Fruit fly (Drosophila melanogaster) whole organism, embryonic: ENCODE results near the gene IleRS-m.

Source experiments
- Atf3 ChIP-seq: fragments of 200-800 bp; sonication (Bioruptor generic); optimal IDR thresholded peaks from 3 replicates; lab custom pipeline; 2016; ENCODE audit warnings: missing biosample characterization, missing genetic modification characterization
- Bdp1 ChIP-seq: fragments of 200-800 bp; sonication (Bioruptor generic); optimal IDR thresholded peaks from 3 replicates; lab custom pipeline; 2016; ENCODE audit warnings: missing biosample characterization, missing genetic modification characterization
- CG10543 ChIP-seq: fragments of 200-800 bp; sonication (Bioruptor generic); optimal IDR thresholded peaks from 3 replicates; lab custom pipeline; 2017; ENCODE audit warnings: missing biosample characterization, mild to moderate bottlenecking, missing genetic modification characterization, moderate library complexity
- CG11085 ChIP-seq: fragments of 200-800 bp; sonication (Bioruptor generic); IDR thresholded peaks from 2 replicates; pipeline ENCODE4 v1.3.6; 2022; ENCODE audit warnings: missing biosample characterization, missing genetic modification characterization
- CG12104 ChIP-seq: fragments of 200-800 bp; sonication (Bioruptor generic); optimal IDR thresholded peaks from 3 replicates; lab custom pipeline; 2016; ENCODE audit warnings: missing biosample characterization, missing genetic modification characterization
- CG13624 ChIP-seq: fragments of 200-800 bp; sonication (Bioruptor generic); optimal IDR thresholded peaks from 2 replicates; lab custom pipeline; 2016; ENCODE audit warnings: missing biosample characterization, missing genetic modification characterization
- CG14014 ChIP-seq: fragments of 200-800 bp; sonication (Bioruptor generic); IDR thresholded peaks from 2 replicates; pipeline ENCODE4 v1.3.6; 2022; ENCODE audit warnings: missing biosample characterization, missing genetic modification characterization
- CG14050 ChIP-seq: fragments of 200-800 bp; sonication (Bioruptor generic); IDR thresholded peaks from 3 replicates; pipeline ENCODE4 v1.3.6; 2022; ENCODE audit warnings: missing biosample characterization, missing genetic modification characterization
- CG14860 ChIP-seq: fragments of 200-800 bp; sonication (Bioruptor generic); IDR thresholded peaks from 3 replicates; pipeline ENCODE4 v1.3.6; 2022; ENCODE audit warnings: missing biosample characterization, missing genetic modification characterization; ENCODE audit not compliant: partially characterized antibody
- CG15514 ChIP-seq: fragments of 200-800 bp; sonication (Bioruptor generic); optimal IDR thresholded peaks from 3 replicates; lab custom pipeline; 2017; ENCODE audit warnings: missing biosample characterization, missing genetic modification characterization, mild to moderate bottlenecking, moderate library complexity, missing genetic modification reagents
- CG1602 ChIP-seq: fragments of 200-800 bp; sonication (Bioruptor generic); optimal IDR thresholded peaks from 3 replicates; lab custom pipeline; 2016; ENCODE audit warnings: missing biosample characterization, missing genetic modification characterization
- CG17359 ChIP-seq: fragments of 200-800 bp; sonication (Bioruptor generic); optimal IDR thresholded peaks from 3 replicates; lab custom pipeline; 2018; ENCODE audit warnings: missing biosample characterization, mild to moderate bottlenecking, missing genetic modification characterization, moderate library complexity
- CG18619 ChIP-seq: fragments of 200-800 bp; sonication (Bioruptor generic); optimal IDR thresholded peaks from 3 replicates; lab custom pipeline; 2017; ENCODE audit warnings: missing biosample characterization, mild to moderate bottlenecking, missing genetic modification characterization
- CG30403 ChIP-seq: fragments of 200-800 bp; sonication (Bioruptor generic); optimal IDR thresholded peaks from 3 replicates; lab custom pipeline; 2016; ENCODE audit warnings: missing biosample characterization, missing genetic modification characterization
- CG31224 ChIP-seq: fragments of 200-800 bp; sonication (Bioruptor generic); IDR thresholded peaks from 2 replicates; pipeline ENCODE4 v1.3.6; 2022; ENCODE audit warnings: missing biosample characterization, missing genetic modification characterization
- CG3726 ChIP-seq: fragments of 200-800 bp; sonication (Bioruptor generic); IDR thresholded peaks from 3 replicates; pipeline ENCODE4, ENCODE4 v1.3.6; 2022; ENCODE audit warnings: missing biosample characterization, missing genetic modification characterization
- CG4820 ChIP-seq: fragments of 200-800 bp; sonication (Bioruptor generic); optimal IDR thresholded peaks from 3 replicates; lab custom pipeline; 2016; ENCODE audit warnings: missing biosample characterization, missing genetic modification characterization
- CG6791 ChIP-seq: fragments of 200-800 bp; sonication (Bioruptor generic); IDR thresholded peaks from 3 replicates; pipeline ENCODE4 v1.3.6; 2022; ENCODE audit warnings: missing biosample characterization, missing genetic modification characterization; ENCODE audit not compliant: partially characterized antibody
- CG6854 ChIP-seq: fragments of 200-800 bp; sonication (Bioruptor generic); optimal IDR thresholded peaks from 3 replicates; lab custom pipeline; 2017; ENCODE audit warnings: missing biosample characterization, mild to moderate bottlenecking, missing genetic modification characterization
- CG7745 ChIP-seq: fragments of 200-800 bp; sonication (Bioruptor generic); optimal IDR thresholded peaks from 2 replicates; lab custom pipeline; 2018; ENCODE audit warnings: missing biosample characterization, mild to moderate bottlenecking, missing genetic modification characterization, moderate library complexity
- CG8089 ChIP-seq: fragments of 200-800 bp; sonication (Bioruptor generic); optimal IDR thresholded peaks from 3 replicates; lab custom pipeline; 2016; ENCODE audit warnings: missing biosample characterization, missing genetic modification characterization
- HLH54F ChIP-seq: fragments of 200-800 bp; sonication (Bioruptor generic); optimal IDR thresholded peaks from 3 replicates; lab custom pipeline; 2016; ENCODE audit warnings: missing biosample characterization, missing genetic modification characterization
- Lpt ChIP-seq: fragments of >200 bp; optimal IDR thresholded peaks from 2 replicates; lab custom pipeline; 2018; ENCODE audit warnings: missing biosample characterization, missing genetic modification characterization
- MTF-1 ChIP-seq: fragments of 200-800 bp; sonication (Bioruptor generic); optimal IDR thresholded peaks from 2 replicates; lab custom pipeline; 2018; ENCODE audit warnings: missing biosample characterization, mild to moderate bottlenecking, missing genetic modification characterization, borderline replicate concordance
- Neu2 ChIP-seq: fragments of 200-800 bp; sonication (Bioruptor generic); optimal IDR thresholded peaks from 3 replicates; lab custom pipeline; 2016; ENCODE audit warnings: missing biosample characterization, missing genetic modification characterization, borderline replicate concordance
- Nf-YA ChIP-seq: fragments of 200-800 bp; sonication (Bioruptor generic); IDR thresholded peaks from 2 replicates; pipeline ENCODE4 v1.3.6; 2022; ENCODE audit warnings: missing biosample characterization, missing genetic modification characterization
- Ravus ChIP-seq: fragments of 200-800 bp; sonication (Bioruptor generic); IDR thresholded peaks from 2 replicates; pipeline ENCODE4 v1.3.6; 2022; ENCODE audit warnings: missing biosample characterization, missing genetic modification characterization
- Sin3A ChIP-seq: fragments of >200 bp; optimal IDR thresholded peaks from 2 replicates; lab custom pipeline; 2018
- Taf1 ChIP-seq: fragments of 200-800 bp; sonication (Bioruptor generic); IDR thresholded peaks from 2 replicates; pipeline ENCODE4 v1.3.6; 2022; ENCODE audit warnings: missing biosample characterization, missing genetic modification characterization
- bcd ChIP-seq: fragments of 200-800 bp; sonication (Bioruptor generic); optimal IDR thresholded peaks from 2 replicates; lab custom pipeline; 2017; ENCODE audit warnings: missing biosample characterization, mild to moderate bottlenecking, missing genetic modification characterization
- bowl ChIP-seq: fragments of 200-800 bp; sonication (Bioruptor generic); IDR thresholded peaks from 2 replicates; pipeline ENCODE4 v1.3.6; 2022; ENCODE audit warnings: missing biosample characterization, missing genetic modification characterization
- cas ChIP-seq: fragments of 200-800 bp; sonication (Bioruptor generic); IDR thresholded peaks from 2 replicates; pipeline ENCODE4 v1.3.6; 2022; ENCODE audit warnings: missing biosample characterization, missing genetic modification characterization
- dan ChIP-seq: fragments of 200-800 bp; sonication (Bioruptor generic); IDR thresholded peaks from 2 replicates; pipeline ENCODE4 v1.3.6; 2022; ENCODE audit warnings: missing biosample characterization, missing genetic modification characterization
- ems ChIP-seq: fragments of 200-800 bp; sonication (Bioruptor generic); optimal IDR thresholded peaks from 3 replicates; lab custom pipeline; 2016; ENCODE audit warnings: missing biosample characterization, missing genetic modification characterization
- exex ChIP-seq: fragments of 200-800 bp; sonication (Bioruptor generic); optimal IDR thresholded peaks from 4 replicates; lab custom pipeline; 2018; ENCODE audit warnings: missing biosample characterization, mild to moderate bottlenecking, missing genetic modification characterization, moderate library complexity
- eyg ChIP-seq: fragments of 200-800 bp; sonication (Bioruptor generic); optimal IDR thresholded peaks from 3 replicates; lab custom pipeline; 2016; ENCODE audit warnings: missing biosample characterization, missing genetic modification characterization
- gce ChIP-seq: fragments of 200-800 bp; sonication (Bioruptor generic); IDR thresholded peaks from 3 replicates; pipeline ENCODE4 v1.3.6; 2022; ENCODE audit warnings: missing biosample characterization, missing genetic modification characterization
- jumu ChIP-seq: fragments of 200-800 bp; sonication (Bioruptor generic); optimal IDR thresholded peaks from 3 replicates; lab custom pipeline; 2016; ENCODE audit warnings: missing biosample characterization, missing genetic modification characterization
- nau ChIP-seq: fragments of 200-800 bp; sonication (Bioruptor generic); optimal IDR thresholded peaks from 3 replicates; lab custom pipeline; 2017; ENCODE audit warnings: missing biosample characterization, mild to moderate bottlenecking, missing genetic modification characterization, missing genetic modification reagents
- nom ChIP-seq: fragments of 200-800 bp; sonication (Bioruptor generic); optimal IDR thresholded peaks from 2 replicates; lab custom pipeline; 2017; ENCODE audit warnings: missing biosample characterization, missing genetic modification characterization, mild to moderate bottlenecking, moderate library complexity, missing genetic modification reagents
- onecut ChIP-seq: fragments of 200-800 bp; sonication (Bioruptor generic); IDR thresholded peaks from 2 replicates; pipeline ENCODE4 v1.3.6; 2022; ENCODE audit warnings: missing biosample characterization, missing genetic modification characterization
- p53 ChIP-seq: fragments of 200-800 bp; sonication (Bioruptor generic); optimal IDR thresholded peaks from 2 replicates; lab custom pipeline; 2016; ENCODE audit warnings: missing biosample characterization, missing genetic modification characterization
- peb ChIP-seq: fragments of 200-800 bp; sonication (Bioruptor generic); IDR thresholded peaks from 2 replicates; pipeline ENCODE4 v1.3.6; 2022; ENCODE audit warnings: missing biosample characterization, missing genetic modification characterization
- pho ChIP-seq: fragments of 200-800 bp; sonication (Bioruptor generic); optimal IDR thresholded peaks from 2 replicates; lab custom pipeline; 2016; ENCODE audit warnings: missing biosample characterization, missing genetic modification characterization
- shn ChIP-seq: fragments of 200-800 bp; sonication (Bioruptor generic); optimal IDR thresholded peaks from 3 replicates; lab custom pipeline; 2016; ENCODE audit warnings: missing biosample characterization, missing genetic modification characterization
- toy ChIP-seq: fragments of 200-800 bp; sonication (Bioruptor generic); IDR thresholded peaks from 2 replicates; pipeline ENCODE4 v1.3.6; 2022; ENCODE audit warnings: missing biosample characterization, missing genetic modification characterization
- trem ChIP-seq: fragments of 200-800 bp; optimal IDR thresholded peaks from 3 replicates; lab custom pipeline; 2019; ENCODE audit warnings: missing biosample characterization, mild to moderate bottlenecking, missing genetic modification characterization, moderate library complexity
- vfl ChIP-seq: fragments of 200-800 bp; sonication (Bioruptor generic); optimal IDR thresholded peaks from 2 replicates; lab custom pipeline; 2016; ENCODE audit warnings: missing biosample characterization, missing genetic modification characterization
- vnd ChIP-seq: fragments of 200-800 bp; sonication (Bioruptor generic); IDR thresholded peaks from 3 replicates; pipeline ENCODE4 v1.3.6; 2022; ENCODE audit warnings: missing biosample characterization, missing genetic modification characterization; ENCODE audit not compliant: partially characterized antibody
- wek ChIP-seq: fragments of 200-800 bp; sonication (Bioruptor generic); optimal IDR thresholded peaks from 3 replicates; lab custom pipeline; 2018; ENCODE audit warnings: missing biosample characterization, mild to moderate bottlenecking, missing genetic modification characterization, moderate library complexity

The IleRS-m gene

DNA sequence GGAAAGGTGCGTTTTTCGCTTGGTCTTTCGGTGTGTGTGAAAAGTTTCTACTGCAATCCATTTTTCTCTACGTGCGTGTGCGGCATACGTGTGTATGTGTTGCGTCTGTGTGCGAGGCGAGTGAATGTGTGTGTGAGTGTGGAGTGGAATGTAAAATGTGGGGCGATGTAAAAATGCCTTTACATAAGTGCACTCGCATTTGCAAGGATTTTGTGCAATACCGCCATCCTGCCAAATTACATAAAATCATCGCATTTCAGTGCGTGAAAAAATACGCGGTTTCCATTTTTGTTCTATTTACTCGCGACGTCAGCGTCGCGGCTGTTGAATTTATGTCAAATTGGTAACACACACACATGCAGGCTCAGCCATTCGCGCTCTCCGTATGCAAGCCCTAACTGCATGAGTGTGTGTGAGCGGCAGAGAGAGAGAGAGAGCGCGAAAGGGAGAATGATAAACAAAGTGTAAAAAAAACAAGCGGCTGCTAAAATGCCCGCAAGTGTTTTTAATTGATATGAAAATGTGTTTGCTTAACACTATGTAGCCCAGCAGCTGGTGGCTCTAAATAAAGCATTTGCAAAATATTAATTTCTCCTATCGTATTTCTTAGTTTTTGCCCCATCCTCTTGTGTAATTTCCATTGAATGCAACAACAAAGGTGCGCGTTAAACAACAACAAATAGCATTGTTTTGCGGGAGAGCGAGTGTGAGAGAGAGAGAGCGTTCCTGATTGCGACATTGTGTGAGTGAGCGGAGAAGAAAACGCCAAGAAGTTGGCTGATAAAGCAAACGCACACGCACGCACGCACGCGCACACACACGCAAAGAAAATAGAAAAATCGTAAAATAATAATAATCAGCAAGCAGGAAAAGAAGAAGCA lies 47.7 kb upstream of the IleRS-m start (continued):
- TF ChIP-seq Nf-YA (GFP tag; lab: Robert Waterston, UW), result no peak
- no peak for TF ChIP-seq exex (tag; lab: Kevin White, UChicago)
- TF ChIP-seq shn (GFP tag; lab: Kevin White, UChicago), result no peak
- no peak for TF ChIP-seq CG15514 (GFP tag; lab: Kevin White, UChicago)
- TF ChIP-seq CG10543 (GFP tag; lab: Kevin White, UChicago), result no peak
- peak; percentile 6 for TF ChIP-seq CG12104
- no peak for TF ChIP-seq toy (GFP tag; lab: Robert Waterston, UW)
- no peak for TF ChIP-seq CG13624 (GFP tag; lab: Kevin White, UChicago)
- peak; percentile 41 for TF ChIP-seq nau (GFP tag; lab: Kevin White, UChicago)
- TF ChIP-seq jumu, result no peak
- TF ChIP-seq trem (tag; lab: Kevin White, UChicago), result no peak
- no peak for TF ChIP-seq CG18619
- TF ChIP-seq wek (GFP tag; lab: Kevin White, UChicago), result no peak
- TF ChIP-seq CG17359 (tag; lab: Kevin White, UChicago), result no peak
- no peak for TF ChIP-seq Neu2 (GFP tag; lab: Kevin White, UChicago)
- TF ChIP-seq bcd (GFP tag; lab: Kevin White, UChicago), result no peak
- TF ChIP-seq Sin3A, result peak; percentile 11
- TF ChIP-seq nom (GFP tag; lab: Kevin White, UChicago), result peak; percentile 36
- TF ChIP-seq vfl (GFP tag; lab: Kevin White, UChicago), result no peak
- no peak for TF ChIP-seq MTF-1 (GFP tag; lab: Kevin White, UChicago)
- no peak for TF ChIP-seq Taf1 (GFP tag; lab: Robert Waterston, UW)
- TF ChIP-seq pho (GFP tag; lab: Kevin White, UChicago), result no peak
- no peak; the same call in none of the 2 replicates for TF ChIP-seq onecut (GFP tag; lab: Robert Waterston, UW)
- no peak for TF ChIP-seq CG1602 (GFP tag; lab: Kevin White, UChicago)
- no peak for TF ChIP-seq ems (GFP tag; lab: Kevin White, UChicago)
- TF ChIP-seq CG6791 (GFP tag; lab: Robert Waterston, UW), result no peak
- TF ChIP-seq bowl (GFP tag; lab: Robert Waterston, UW), result no peak
- TF ChIP-seq CG14050, result no peak
- no peak for TF ChIP-seq Bdp1 (GFP tag; lab: Kevin White, UChicago)
- no peak for TF ChIP-seq CG7745 (tag; lab: Kevin White, UChicago)
- no peak for TF ChIP-seq dan (GFP tag; lab: Robert Waterston, UW)
- no peak for TF ChIP-seq HLH54F (GFP tag; lab: Kevin White, UChicago)
- no peak for TF ChIP-seq Atf3
- no peak for TF ChIP-seq p53 (GFP tag; lab: Kevin White, UChicago)
- no peak for TF ChIP-seq CG4820
- TF ChIP-seq CG6854 (GFP tag; lab: Kevin White, UChicago), result peak; percentile 28
- no peak for TF ChIP-seq CG11085 (GFP tag; lab: Robert Waterston, UW)
- TF ChIP-seq eyg, result no peak
- no peak for TF ChIP-seq CG3726 (GFP tag; lab: Robert Waterston, UW)
- no peak for TF ChIP-seq gce (GFP tag; lab: Robert Waterston, UW)
- TF ChIP-seq vnd, result peak; percentile 57; the same call in 2 of the 3 replicates
- TF ChIP-seq cas (GFP tag; lab: Robert Waterston, UW), result no peak
- TF ChIP-seq Ravus (GFP tag; lab: Robert Waterston, UW), result no peak
- no peak for TF ChIP-seq Lpt
- TF ChIP-seq CG8089 (GFP tag; lab: Kevin White, UChicago), result no peak
- no peak for TF ChIP-seq CG14014
- TF ChIP-seq CG14860, result no peak
- no peak for TF ChIP-seq CG31224 (GFP tag; lab: Robert Waterston, UW)
- TF ChIP-seq peb (GFP tag; lab: Robert Waterston, UW), result no peak
- TF ChIP-seq CG30403, result no peak
